Fruit fly (Drosophila melanogaster) Kc167 (cell line): ENCODE data around the gene gdl-ORF39.

Experiments used
- insv ChIP-seq: fragments of >200 bp; optimal IDR thresholded peaks from 3 replicates; lab custom pipeline; 2018; ENCODE audit warnings: missing external identifiers
- psq ChIP-seq: fragments of >200 bp; optimal IDR thresholded peaks from 2 replicates; lab custom pipeline; 2017; ENCODE audit warnings: missing external identifiers

- TF ChIP-seq psq (no peak), insv (lab: Kevin White, UChicago) (no peak)
These were observed 38.0 kb downstream of the gdl-ORF39 start for dm6 chr3L:15547187-15547790.
